Fruit fly (Drosophila melanogaster) whole organism, embryonic: Measurements from ENCODE around the gene CG1635.

Source experiments
- Atf-2 ChIP-seq: fragments of 200-800 bp; sonication (Bioruptor generic); optimal IDR thresholded peaks from 2 replicates; lab custom pipeline; 2016; ENCODE audit warnings: missing biosample characterization, missing genetic modification characterization
- BtbVII ChIP-seq: fragments of 200-800 bp; sonication (Bioruptor generic); optimal IDR thresholded peaks from 3 replicates; lab custom pipeline; 2017; ENCODE audit warnings: missing biosample characterization, mild to moderate bottlenecking, missing genetic modification characterization
- CG10267 ChIP-seq: fragments of 200-800 bp; sonication (Bioruptor generic); optimal IDR thresholded peaks from 2 replicates; lab custom pipeline; 2018; ENCODE audit warnings: missing biosample characterization, mild to moderate bottlenecking, missing genetic modification characterization, moderate library complexity
- CG10366 ChIP-seq: fragments of 200-800 bp; sonication (Bioruptor generic); IDR thresholded peaks from 2 replicates; pipeline ENCODE4 v1.3.6; 2022; ENCODE audit warnings: missing biosample characterization, missing genetic modification characterization
- CG13775 ChIP-seq: fragments of 200-800 bp; sonication (Bioruptor generic); optimal IDR thresholded peaks from 3 replicates; lab custom pipeline; 2017; ENCODE audit warnings: missing biosample characterization, mild to moderate bottlenecking, missing genetic modification characterization
- CG17912 ChIP-seq: fragments of 200-800 bp; sonication (Bioruptor generic); optimal IDR thresholded peaks from 2 replicates; lab custom pipeline; 2018; ENCODE audit warnings: missing biosample characterization, mild to moderate bottlenecking, missing genetic modification characterization
- CG18262 ChIP-seq: fragments of 200-800 bp; optimal IDR thresholded peaks from 3 replicates; lab custom pipeline; 2019; ENCODE audit warnings: missing biosample characterization, mild to moderate bottlenecking, missing genetic modification characterization, moderate library complexity
- CG30020 ChIP-seq: fragments of 200-800 bp; optimal IDR thresholded peaks from 2 replicates; lab custom pipeline; 2019; ENCODE audit warnings: missing biosample characterization, mild to moderate bottlenecking, missing genetic modification characterization, moderate library complexity
- CG30431 ChIP-seq: fragments of 200-800 bp; sonication (Bioruptor generic); optimal IDR thresholded peaks from 2 replicates; lab custom pipeline; 2017; ENCODE audit warnings: missing biosample characterization, missing genetic modification characterization
- CG31388 ChIP-seq: fragments of 200-800 bp; sonication (Bioruptor generic); optimal IDR thresholded peaks from 2 replicates; lab custom pipeline; 2016; ENCODE audit warnings: missing biosample characterization, missing genetic modification characterization
- CG33213 ChIP-seq: fragments of 200-800 bp; sonication (Bioruptor generic); optimal IDR thresholded peaks from 3 replicates; lab custom pipeline; 2016; ENCODE audit warnings: missing biosample characterization, missing genetic modification characterization
- CG4328 ChIP-seq: fragments of 200-800 bp; sonication (Bioruptor generic); optimal IDR thresholded peaks from 3 replicates; lab custom pipeline; 2017; ENCODE audit warnings: missing biosample characterization, missing genetic modification reagents, missing genetic modification characterization
- CG4617 ChIP-seq: fragments of 200-800 bp; sonication (Bioruptor generic); optimal IDR thresholded peaks from 3 replicates; lab custom pipeline; 2016; ENCODE audit warnings: missing biosample characterization, missing genetic modification characterization, borderline replicate concordance
- CG6854 ChIP-seq: fragments of 200-800 bp; sonication (Bioruptor generic); optimal IDR thresholded peaks from 3 replicates; lab custom pipeline; 2017; ENCODE audit warnings: missing biosample characterization, mild to moderate bottlenecking, missing genetic modification characterization
- CG7745 ChIP-seq: fragments of 200-800 bp; sonication (Bioruptor generic); optimal IDR thresholded peaks from 2 replicates; lab custom pipeline; 2018; ENCODE audit warnings: missing biosample characterization, mild to moderate bottlenecking, missing genetic modification characterization, moderate library complexity
- CG8290 ChIP-seq, 3 experiments: fragments of 200-800 bp; sonication (Bioruptor generic); optimal IDR thresholded peaks; 2 replicates each; lab custom pipeline; 2016 to 2019; ENCODE audit warnings: missing biosample characterization in 3 of 3, missing genetic modification characterization in 3 of 3, mild to moderate bottlenecking in 2 of 3, moderate library complexity in 1 of 3
- CG8478 ChIP-seq: fragments of >200 bp; optimal IDR thresholded peaks from 2 replicates; lab custom pipeline; 2018
- CG9437 ChIP-seq: fragments of 200-800 bp; sonication (Bioruptor generic); optimal IDR thresholded peaks from 2 replicates; lab custom pipeline; 2018; ENCODE audit warnings: missing biosample characterization, mild to moderate bottlenecking, missing genetic modification characterization
- CTCF ChIP-seq: fragments of 200-800 bp; sonication (Bioruptor generic); optimal IDR thresholded peaks from 2 replicates; lab custom pipeline; 2017; ENCODE audit warnings: missing biosample characterization, mild to moderate bottlenecking, missing genetic modification characterization, moderate library complexity
- Dad ChIP-seq: fragments of 200-800 bp; sonication (Bioruptor generic); optimal IDR thresholded peaks from 3 replicates; lab custom pipeline; 2016; ENCODE audit warnings: missing biosample characterization, missing genetic modification characterization
- Doc3 ChIP-seq: fragments of 200-800 bp; sonication (Bioruptor generic); IDR thresholded peaks from 3 replicates; pipeline ENCODE4 v1.3.6; 2022; ENCODE audit warnings: missing biosample characterization, missing genetic modification characterization; ENCODE audit not compliant: partially characterized antibody
- Eip74EF ChIP-seq, 2 experiments: fragments of 200-800 bp in 1 of 2; fragments of >200 bp in 1 of 2; sonication (Bioruptor generic) in 1 of 2; optimal IDR thresholded peaks; 2 replicates each; lab custom pipeline; 2017 to 2019; ENCODE audit warnings: missing biosample characterization in 2 of 2, missing genetic modification characterization in 2 of 2, mild to moderate bottlenecking in 1 of 2, moderate library complexity in 1 of 2
- HLH54F ChIP-seq: fragments of 200-800 bp; sonication (Bioruptor generic); optimal IDR thresholded peaks from 3 replicates; lab custom pipeline; 2016; ENCODE audit warnings: missing biosample characterization, missing genetic modification characterization
- HmgZ ChIP-seq: fragments of 200-800 bp; sonication (Bioruptor generic); optimal IDR thresholded peaks from 2 replicates; lab custom pipeline; 2018; ENCODE audit warnings: missing biosample characterization, mild to moderate bottlenecking, missing genetic modification characterization
- MESR4 ChIP-seq: fragments of 200-800 bp; sonication (Bioruptor generic); optimal IDR thresholded peaks from 2 replicates; lab custom pipeline; 2018; ENCODE audit warnings: missing biosample characterization, mild to moderate bottlenecking, missing genetic modification characterization, moderate library complexity
- MTF-1 ChIP-seq: fragments of 200-800 bp; sonication (Bioruptor generic); optimal IDR thresholded peaks from 2 replicates; lab custom pipeline; 2018; ENCODE audit warnings: missing biosample characterization, mild to moderate bottlenecking, missing genetic modification characterization, borderline replicate concordance
- Med ChIP-seq: fragments of 200-800 bp; sonication (Bioruptor generic); peaks from one replicate; lab custom pipeline; 2016; ENCODE audit warnings: missing biosample characterization, missing genetic modification characterization, mild to moderate bottlenecking, inconsistent platforms, moderate library complexity
- Mrtf ChIP-seq: fragments of 200-800 bp; sonication (Bioruptor generic); IDR thresholded peaks from 3 replicates; pipeline ENCODE4 v1.3.6; 2022; ENCODE audit warnings: missing biosample characterization, missing genetic modification characterization
- Rx ChIP-seq: fragments of 200-800 bp; sonication (Bioruptor generic); IDR thresholded peaks from 2 replicates; pipeline ENCODE4 v1.3.6; 2022; ENCODE audit warnings: missing biosample characterization, missing genetic modification characterization
- Sin3A ChIP-seq: fragments of >200 bp; optimal IDR thresholded peaks from 2 replicates; lab custom pipeline; 2018
- Taf1 ChIP-seq: fragments of 200-800 bp; sonication (Bioruptor generic); IDR thresholded peaks from 2 replicates; pipeline ENCODE4 v1.3.6; 2022; ENCODE audit warnings: missing biosample characterization, missing genetic modification characterization
- Vsx1 ChIP-seq: fragments of 200-800 bp; sonication (Bioruptor generic); optimal IDR thresholded peaks from 2 replicates; lab custom pipeline; 2017; ENCODE audit warnings: missing biosample characterization, mild to moderate bottlenecking, missing genetic modification characterization, missing genetic modification reagents
- Xbp1 ChIP-seq: fragments of 200-800 bp; sonication (Bioruptor generic); optimal IDR thresholded peaks from 3 replicates; lab custom pipeline; 2016; ENCODE audit warnings: missing biosample characterization, mild to moderate bottlenecking, missing genetic modification characterization
- YL-1 ChIP-seq: fragments of 200-800 bp; sonication (Bioruptor generic); optimal IDR thresholded peaks from 3 replicates; lab custom pipeline; 2017; ENCODE audit warnings: missing biosample characterization, mild to moderate bottlenecking, missing genetic modification characterization
- bab2 ChIP-seq: fragments of 200-800 bp; sonication (Bioruptor generic); optimal IDR thresholded peaks from 2 replicates; lab custom pipeline; 2016; ENCODE audit warnings: missing biosample characterization, missing genetic modification characterization
- gro ChIP-seq: fragments of 200-800 bp; sonication (Bioruptor generic); optimal IDR thresholded peaks from 2 replicates; lab custom pipeline; 2016; ENCODE audit warnings: missing biosample characterization, missing genetic modification characterization
- hth ChIP-seq: fragments of >200 bp; optimal IDR thresholded peaks from 2 replicates; lab custom pipeline; 2017; ENCODE audit warnings: inconsistent platforms
- jumu ChIP-seq: fragments of 200-800 bp; sonication (Bioruptor generic); optimal IDR thresholded peaks from 3 replicates; lab custom pipeline; 2016; ENCODE audit warnings: missing biosample characterization, missing genetic modification characterization
- kah ChIP-seq: fragments of 200-800 bp; sonication (Bioruptor generic); optimal IDR thresholded peaks from 2 replicates; lab custom pipeline; 2018; ENCODE audit warnings: missing biosample characterization, mild to moderate bottlenecking, missing genetic modification characterization
- ken ChIP-seq: fragments of 200-800 bp; sonication (Bioruptor generic); IDR thresholded peaks from 3 replicates; pipeline ENCODE4 v1.3.6; 2022; ENCODE audit warnings: missing biosample characterization, missing genetic modification characterization
- nmo ChIP-seq: fragments of 200-800 bp; sonication (Bioruptor generic); optimal IDR thresholded peaks from 2 replicates; lab custom pipeline; 2018; ENCODE audit warnings: missing biosample characterization, mild to moderate bottlenecking, missing genetic modification characterization, moderate library complexity
- nom ChIP-seq: fragments of 200-800 bp; sonication (Bioruptor generic); optimal IDR thresholded peaks from 2 replicates; lab custom pipeline; 2017; ENCODE audit warnings: missing biosample characterization, missing genetic modification characterization, mild to moderate bottlenecking, moderate library complexity, missing genetic modification reagents
- psq ChIP-seq: fragments of 200-800 bp; sonication (Bioruptor generic); optimal IDR thresholded peaks from 2 replicates; lab custom pipeline; 2017; ENCODE audit warnings: missing biosample characterization, missing genetic modification characterization
- run ChIP-seq: fragments of 200-800 bp; sonication (Bioruptor generic); optimal IDR thresholded peaks from 3 replicates; lab custom pipeline; 2018; ENCODE audit warnings: missing biosample characterization, mild to moderate bottlenecking, missing genetic modification characterization
- salm ChIP-seq: fragments of 200-800 bp; sonication (Bioruptor generic); optimal IDR thresholded peaks from 2 replicates; lab custom pipeline; 2018; ENCODE audit warnings: missing biosample characterization, mild to moderate bottlenecking, missing genetic modification characterization
- seq ChIP-seq: fragments of 200-800 bp; sonication (Bioruptor generic); IDR thresholded peaks from 2 replicates; pipeline ENCODE4 v1.3.6; 2022; ENCODE audit warnings: missing biosample characterization, missing genetic modification characterization
- slbo ChIP-seq: fragments of 200-800 bp; sonication (Bioruptor generic); IDR thresholded peaks from 2 replicates; pipeline ENCODE4 v1.3.6; 2022; ENCODE audit warnings: missing biosample characterization, missing genetic modification characterization
- trem ChIP-seq: fragments of 200-800 bp; optimal IDR thresholded peaks from 3 replicates; lab custom pipeline; 2019; ENCODE audit warnings: missing biosample characterization, mild to moderate bottlenecking, missing genetic modification characterization, moderate library complexity

Gene CG1635

DNA sequence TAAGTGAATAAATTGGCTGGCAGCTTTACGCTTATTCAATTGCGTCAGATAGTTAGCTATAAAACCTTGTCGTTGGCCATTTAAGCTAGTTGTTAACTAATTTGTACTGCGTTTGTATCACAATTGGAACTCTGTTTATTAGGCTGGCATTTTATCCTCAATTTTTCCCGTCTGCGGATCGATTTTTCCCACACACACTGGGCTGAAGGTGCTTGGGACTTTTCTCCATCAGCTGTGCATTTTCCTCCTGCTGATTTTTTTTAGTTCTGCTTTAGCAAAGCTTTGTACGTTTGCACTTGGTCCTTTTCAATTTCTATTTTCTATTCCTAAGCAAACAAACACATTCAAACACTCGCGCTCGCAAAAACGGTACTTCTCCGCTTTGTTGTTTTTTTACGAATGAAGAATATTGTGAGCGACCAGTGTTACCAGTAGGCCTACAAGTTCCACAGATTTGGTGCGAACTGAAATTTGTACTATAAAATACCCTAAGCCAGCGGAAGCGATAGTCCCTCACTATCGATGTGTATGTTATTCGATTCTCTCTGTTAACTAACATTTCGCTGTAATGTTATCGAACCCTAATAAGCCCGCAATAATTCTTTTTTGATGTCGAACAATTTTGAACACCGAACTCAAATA, 21.1 kb downstream of the CG1635 start (continued):
- TF ChIP-seq seq (GFP tag; lab: Robert Waterston, UW), result no peak
- TF ChIP-seq salm (tag; lab: Kevin White, UChicago), result peak; percentile 17
- TF ChIP-seq Mrtf (GFP tag; lab: Robert Waterston, UW), result no peak
- TF ChIP-seq CG6854 (GFP tag; lab: Kevin White, UChicago), result peak; percentile 62
- TF ChIP-seq bab2, result no peak
- TF ChIP-seq Dad, result no peak
- peak; percentile 11 for TF ChIP-seq HLH54F (GFP tag; lab: Kevin White, UChicago)
- no peak for TF ChIP-seq ken
- TF ChIP-seq MTF-1 (GFP tag; lab: Kevin White, UChicago), result no peak
- peak; percentile 15 for TF ChIP-seq Xbp1 (GFP tag; lab: Kevin White, UChicago)
- no peak for TF ChIP-seq CG10366 (GFP tag; lab: Robert Waterston, UW)
- TF ChIP-seq Taf1 (GFP tag; lab: Robert Waterston, UW), result no peak
- no peak for TF ChIP-seq CG8478 (lab: Kevin White, UChicago)
- TF ChIP-seq Eip74EF (GFP tag; optimal IDR thresholded peaks at IDR 0.05; lab: Kevin White, UChicago), result no peak
- peak; percentile 10 for TF ChIP-seq Atf-2 (GFP tag; lab: Kevin White, UChicago)
- no peak for TF ChIP-seq Rx (GFP tag; lab: Robert Waterston, UW)
- TF ChIP-seq CG30431 (GFP tag; lab: Kevin White, UChicago), result no peak
- TF ChIP-seq CG31388, result no peak
- TF ChIP-seq nmo, result peak; percentile 43

dm6 chr3R:31610639-31611594, 22.4 kb downstream of the CG1635 start, which contains the start of gene Med:
Gene Med (plus strand): TSS chr3R:31611046.
- TF ChIP-seq psq (GFP tag; lab: Kevin White, UChicago), result peak; percentile 40
- TF ChIP-seq CG8290 (GFP tag; optimal IDR thresholded peaks at IDR 0.05; lab: Kevin White, UChicago), result no peak
- peak in 1 of 2 experiments; percentile 20 for TF ChIP-seq CG8290 (tag; optimal IDR thresholded peaks at IDR 0.05; lab: Kevin White, UChicago)
- TF ChIP-seq Sin3A (lab: Kevin White, UChicago), result peak; percentile 91
- peak; percentile 42 for TF ChIP-seq CG10267 (tag; lab: Kevin White, UChicago)
- TF ChIP-seq trem (tag; lab: Kevin White, UChicago), result peak; percentile 72
- TF ChIP-seq Med (GFP tag; lab: Kevin White, UChicago), result peak; percentile 96
- peak; percentile 49 for TF ChIP-seq CG33213 (GFP tag; lab: Kevin White, UChicago)
- peak; percentile 39 for TF ChIP-seq HmgZ
- no peak for TF ChIP-seq hth (lab: Kevin White, UChicago)
- peak; percentile 4 for TF ChIP-seq CTCF (GFP tag; lab: Kevin White, UChicago)
- peak; percentile 50 for TF ChIP-seq nom
- peak; percentile 22 for TF ChIP-seq CG18262
- TF ChIP-seq YL-1 (GFP tag; lab: Kevin White, UChicago), result peak; percentile 95
- TF ChIP-seq slbo (GFP tag; lab: Robert Waterston, UW), result no peak
- peak; percentile 40 for TF ChIP-seq CG30020 (tag; lab: Kevin White, UChicago)
- TF ChIP-seq CG4617 (GFP tag; lab: Kevin White, UChicago), result peak; percentile 99
- TF ChIP-seq Vsx1 (GFP tag; lab: Kevin White, UChicago), result peak; percentile 32
- no peak for TF ChIP-seq CG13775 (GFP tag; lab: Kevin White, UChicago)
- TF ChIP-seq run (tag; lab: Kevin White, UChicago), result no peak
- peak; percentile 13 for TF ChIP-seq BtbVII (GFP tag; lab: Kevin White, UChicago)
- peak; percentile 79 for TF ChIP-seq MESR4 (GFP tag; lab: Kevin White, UChicago)
- no peak for TF ChIP-seq CG6854 (GFP tag; lab: Kevin White, UChicago)
- no peak for TF ChIP-seq CG4328
- peak; percentile 60 for TF ChIP-seq CG17912 (GFP tag; lab: Kevin White, UChicago)
- TF ChIP-seq Doc3 (GFP tag; lab: Robert Waterston, UW), result no peak
- TF ChIP-seq jumu (GFP tag; lab: Kevin White, UChicago), result peak; percentile 22
- TF ChIP-seq CG7745 (tag; lab: Kevin White, UChicago), result no peak
- TF ChIP-seq kah (GFP tag; lab: Kevin White, UChicago), result peak; percentile 43
- no peak for TF ChIP-seq CG9437 (GFP tag; lab: Kevin White, UChicago)
- TF ChIP-seq gro (GFP tag; lab: Kevin White, UChicago), result peak; percentile 31
